Worm (Caenorhabditis elegans) whole organism, late embryonic: Measurements from ENCODE around the gene clec-191.

Source experiments
- C08G9.2 ChIP-seq: sonication (generic microtip); optimal IDR thresholded peaks from 2 replicates; lab custom pipeline; 2016; ENCODE audit warnings: mild to moderate bottlenecking, missing genetic modification characterization, moderate library complexity, missing compliant biosample characterization
- C38D4.7 ChIP-seq: fragments of 200-800 bp; sonication (Bioruptor generic); optimal IDR thresholded peaks from 2 replicates; lab custom pipeline; 2018; ENCODE audit warnings: mild to moderate bottlenecking, missing genetic modification characterization, moderate library complexity, missing compliant biosample characterization
- F13H6.1 ChIP-seq: sonication (generic microtip); optimal IDR thresholded peaks from 2 replicates; lab custom pipeline; 2016; ENCODE audit warnings: missing genetic modification characterization, missing compliant biosample characterization
- K02D7.2 ChIP-seq: sonication (generic microtip); optimal IDR thresholded peaks from 2 replicates; lab custom pipeline; 2017; ENCODE audit warnings: mild to moderate bottlenecking, missing genetic modification characterization, missing compliant biosample characterization
- K09A11.1 ChIP-seq: sonication (generic microtip); optimal IDR thresholded peaks from 2 replicates; lab custom pipeline; 2017; ENCODE audit warnings: antibody characterized with exemption, mild to moderate bottlenecking, missing genetic modification characterization, missing compliant biosample characterization; ENCODE audit not compliant: insufficient read depth
- T23F11.4 ChIP-seq: fragments of 200-800 bp; sonication (Bioruptor generic); optimal IDR thresholded peaks from 2 replicates; lab custom pipeline; 2018; ENCODE audit warnings: mild to moderate bottlenecking, missing genetic modification characterization, missing compliant biosample characterization
- ahr-1 ChIP-seq: sonication (generic microtip); optimal IDR thresholded peaks from 2 replicates; lab custom pipeline; 2016; ENCODE audit warnings: missing genetic modification characterization, missing compliant biosample characterization
- ama-1 ChIP-seq: fragments of 150-350 bp; optimal IDR thresholded peaks from 2 replicates; lab custom pipeline; 2014
- ceh-14 ChIP-seq: sonication (generic microtip); optimal IDR thresholded peaks from 2 replicates; lab custom pipeline; 2016; ENCODE audit warnings: missing genotype, missing genetic modification characterization, missing compliant biosample characterization
- ceh-19 ChIP-seq: fragments of 200-800 bp; sonication (Bioruptor generic); optimal IDR thresholded peaks from 2 replicates; lab custom pipeline; 2018; ENCODE audit warnings: mild to moderate bottlenecking, missing genetic modification characterization, missing compliant biosample characterization
- ceh-24 ChIP-seq: sonication (generic microtip); optimal IDR thresholded peaks from 2 replicates; lab custom pipeline; 2016; ENCODE audit warnings: mild to moderate bottlenecking, missing genetic modification characterization, missing compliant biosample characterization
- ceh-30 ChIP-seq: fragments of 150-350 bp; optimal IDR thresholded peaks from 2 replicates; lab custom pipeline; 2014; ENCODE audit warnings: missing biosample characterization, missing genetic modification characterization
- ceh-34 ChIP-seq: sonication (generic microtip); optimal IDR thresholded peaks from 2 replicates; lab custom pipeline; 2016; ENCODE audit warnings: mild to moderate bottlenecking, missing genetic modification characterization, missing compliant biosample characterization
- ceh-48 ChIP-seq: sonication (generic microtip); optimal IDR thresholded peaks from 2 replicates; lab custom pipeline; 2016; ENCODE audit warnings: missing genetic modification characterization, inconsistent platforms, missing compliant biosample characterization
- ceh-6 ChIP-seq: fragments of 200-800 bp; sonication (Bioruptor generic); optimal IDR thresholded peaks from 2 replicates; lab custom pipeline; 2018; ENCODE audit warnings: mild to moderate bottlenecking, missing genetic modification characterization, missing compliant biosample characterization
- che-1 ChIP-seq: sonication (generic microtip); optimal IDR thresholded peaks from 2 replicates; lab custom pipeline; 2016; ENCODE audit warnings: mild to moderate bottlenecking, missing genetic modification characterization, missing compliant biosample characterization
- dmd-4 ChIP-seq: sonication (generic microtip); optimal IDR thresholded peaks from 2 replicates; lab custom pipeline; 2016; ENCODE audit warnings: borderline replicate concordance, missing genetic modification characterization, missing compliant biosample characterization
- dve-1 ChIP-seq: sonication (generic microtip); optimal IDR thresholded peaks from 2 replicates; lab custom pipeline; 2017; ENCODE audit warnings: antibody characterized with exemption, mild to moderate bottlenecking, missing genetic modification characterization, missing compliant biosample characterization
- elt-2 ChIP-seq: sonication (generic microtip); optimal IDR thresholded peaks from 2 replicates; lab custom pipeline; 2016; ENCODE audit warnings: missing genetic modification reagents, missing genetic modification characterization, missing compliant biosample characterization
- elt-4 ChIP-seq: sonication (generic microtip); optimal IDR thresholded peaks from 2 replicates; lab custom pipeline; 2016; ENCODE audit warnings: missing genetic modification characterization, missing compliant biosample characterization
- ets-4 ChIP-seq: sonication (generic microtip); optimal IDR thresholded peaks from 2 replicates; lab custom pipeline; 2016; ENCODE audit warnings: missing genetic modification characterization, missing compliant biosample characterization
- eyg-1 ChIP-seq: sonication (generic microtip); optimal IDR thresholded peaks from 2 replicates; lab custom pipeline; 2016; ENCODE audit warnings: missing genotype, missing genetic modification characterization, missing compliant biosample characterization
- fax-1 ChIP-seq: sonication (generic microtip); optimal IDR thresholded peaks from 2 replicates; lab custom pipeline; 2016; ENCODE audit warnings: missing genotype, missing genetic modification characterization, missing compliant biosample characterization
- hlh-15 ChIP-seq: sonication (generic microtip); optimal IDR thresholded peaks from 2 replicates; lab custom pipeline; 2016; ENCODE audit warnings: missing genetic modification characterization, missing compliant biosample characterization
- hlh-30 ChIP-seq: sonication (generic microtip); optimal IDR thresholded peaks from 2 replicates; lab custom pipeline; 2017; ENCODE audit warnings: antibody characterized with exemption, missing genetic modification characterization, missing compliant biosample characterization; ENCODE audit not compliant: insufficient read depth
- hlh-6 ChIP-seq: sonication (generic microtip); optimal IDR thresholded peaks from 2 replicates; lab custom pipeline; 2016; ENCODE audit warnings: missing genotype, missing genetic modification characterization, missing compliant biosample characterization
- hlh-8 ChIP-seq: sonication (generic microtip); optimal IDR thresholded peaks from 2 replicates; lab custom pipeline; 2016; ENCODE audit warnings: missing genotype, missing genetic modification characterization, missing compliant biosample characterization
- lin-11 ChIP-seq: fragments of 200-800 bp; sonication (Bioruptor generic); optimal IDR thresholded peaks from 2 replicates; lab custom pipeline; 2018; ENCODE audit warnings: mild to moderate bottlenecking, missing genetic modification characterization, missing compliant biosample characterization
- npax-4 ChIP-seq: sonication (generic microtip); optimal IDR thresholded peaks from 2 replicates; lab custom pipeline; 2016; ENCODE audit warnings: missing genetic modification characterization, missing compliant biosample characterization
- pag-3 ChIP-seq: sonication (generic microtip); optimal IDR thresholded peaks from 2 replicates; lab custom pipeline; 2016; ENCODE audit warnings: missing compliant biosample characterization, missing genetic modification characterization, borderline replicate concordance
- pros-1 ChIP-seq: fragments of 150-350 bp; optimal IDR thresholded peaks from 2 replicates; lab custom pipeline; 2014; ENCODE audit warnings: missing biosample characterization, missing genetic modification reagents, missing genetic modification characterization
- rnt-1 ChIP-seq: sonication (generic microtip); optimal IDR thresholded peaks from 2 replicates; lab custom pipeline; 2016; ENCODE audit warnings: missing genetic modification characterization, missing compliant biosample characterization
- sox-2 ChIP-seq: fragments of 200-800 bp; sonication (Bioruptor generic); IDR thresholded peaks from 2 replicates; pipeline ENCODE4 v1.3.6; 2022; ENCODE audit warnings: missing genetic modification reagents, missing genetic modification characterization, missing compliant biosample characterization
- sox-4 ChIP-seq: sonication (generic microtip); optimal IDR thresholded peaks from 2 replicates; lab custom pipeline; 2017; ENCODE audit warnings: mild to moderate bottlenecking, missing genetic modification characterization, inconsistent platforms, missing compliant biosample characterization
- tbx-2 ChIP-seq: sonication (generic microtip); optimal IDR thresholded peaks from 2 replicates; lab custom pipeline; 2016; ENCODE audit warnings: missing genetic modification characterization, missing compliant biosample characterization
- ttx-3 ChIP-seq: sonication (generic microtip); optimal IDR thresholded peaks from 2 replicates; lab custom pipeline; 2016; ENCODE audit warnings: missing genetic modification reagents, missing genetic modification characterization, missing compliant biosample characterization
- unc-55 ChIP-seq: sonication (generic microtip); optimal IDR thresholded peaks from 2 replicates; lab custom pipeline; 2017; ENCODE audit warnings: missing biosample characterization, missing genetic modification reagents, missing genetic modification characterization
- unc-86 ChIP-seq: sonication (generic microtip); optimal IDR thresholded peaks from 2 replicates; lab custom pipeline; 2016; ENCODE audit warnings: missing genetic modification characterization, missing compliant biosample characterization

clec-191 gene

DNA sequence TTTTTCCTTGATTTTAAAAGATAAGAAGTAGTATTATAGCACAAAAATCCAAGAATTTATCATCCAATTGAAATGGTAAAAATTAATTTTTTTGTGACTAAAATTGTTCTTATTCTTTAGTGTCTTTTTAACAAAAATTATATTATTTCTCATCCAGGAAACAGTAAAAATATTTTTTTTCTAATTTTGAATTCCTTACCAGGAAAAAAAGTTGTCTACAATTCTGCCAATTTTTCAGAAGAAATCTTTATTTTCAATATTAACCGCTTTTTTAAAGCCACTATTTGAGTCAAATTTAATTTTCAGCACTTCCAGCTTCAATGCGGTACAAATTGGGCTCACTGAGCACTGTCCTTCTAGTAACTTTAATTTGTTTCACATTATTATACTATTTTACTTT, 9.6 kb downstream of the clec-191 start, which contains the start of gene F38C2.4:
Gene F38C2.4, plus strand, starts transcription at position 301 of the 400 bp plus-strand sequence.
- TF ChIP-seq elt-4 = no peak
- no peak for TF ChIP-seq ceh-24
- TF ChIP-seq ahr-1 (tag; lab: Kevin White, UChicago) = no peak
- TF ChIP-seq ceh-30 (tag; lab: Kevin White, UChicago) = no peak
- TF ChIP-seq T23F11.4 (GFP tag; lab: Kevin White, UChicago) = no peak
- no peak for TF ChIP-seq pag-3 (tag; lab: Kevin White, UChicago)
- no peak for TF ChIP-seq npax-4 (tag; lab: Kevin White, UChicago)
- TF ChIP-seq tbx-2 (tag; lab: Kevin White, UChicago) = no peak
- no peak for TF ChIP-seq hlh-15 (tag; lab: Kevin White, UChicago)
- TF ChIP-seq ceh-6 (GFP tag; lab: Kevin White, UChicago) = no peak
- no peak for TF ChIP-seq K09A11.1 (tag; lab: Kevin White, UChicago)
- TF ChIP-seq ceh-34 = no peak
- no peak for TF ChIP-seq dmd-4 (tag; lab: Kevin White, UChicago)
- no peak for TF ChIP-seq unc-55
- no peak for TF ChIP-seq hlh-8
- TF ChIP-seq ets-4 = no peak
- TF ChIP-seq che-1 (tag; lab: Kevin White, UChicago) = no peak

- TF ChIP-seq ceh-14 (tag; lab: Kevin White, UChicago) (no peak), hlh-6 (tag; lab: Kevin White, UChicago) (no peak), che-1 (tag; lab: Kevin White, UChicago) (no peak), pros-1 (no peak), ets-4 (no peak), ceh-48 (tag; lab: Kevin White, UChicago) (no peak), eyg-1 (no peak), ceh-19 (GFP tag; lab: Kevin White, UChicago) (no peak), C38D4.7 (GFP tag; lab: Kevin White, UChicago) (no peak), dve-1 (no peak), rnt-1 (tag; lab: Kevin White, UChicago) (no peak), ttx-3 (no peak), F13H6.1 (tag; lab: Kevin White, UChicago) (no peak), ceh-24 (no peak), elt-2 (no peak)
- TF ChIP-seq, all 69 proteins: peak for 0
Observed at ce11 chrIV:16257330-16257729, 23.2 kb downstream of the clec-191 start, which contains the start of gene hlh-31. Gene hlh-31, plus strand, starts transcription at chrIV:16257630.

- TF ChIP-seq ets-4 = no peak
- TF ChIP-seq npax-4 (tag; lab: Kevin White, UChicago) = no peak
- TF ChIP-seq elt-2 = no peak
- TF ChIP-seq unc-86 (tag; lab: Kevin White, UChicago) = no peak
- TF ChIP-seq ama-1 (lab: Kevin White, UChicago) = no peak
- no peak for TF ChIP-seq hlh-8
- no peak for TF ChIP-seq ceh-19 (GFP tag; lab: Kevin White, UChicago)
- TF ChIP-seq K02D7.2 (tag; lab: Kevin White, UChicago) = no peak
Observed at ce11 chrIV:16254464-16254863, 26.1 kb downstream of the clec-191 start, which contains the start of gene hlh-17. Gene hlh-17, plus strand, starts transcription at chrIV:16254764.

- TF ChIP-seq ceh-19 (GFP tag; lab: Kevin White, UChicago) = no peak
- TF ChIP-seq sox-2 (GFP tag; lab: Robert Waterston, UW) = no peak
- no peak for TF ChIP-seq hlh-30 (tag; lab: Kevin White, UChicago)
- TF ChIP-seq ceh-34 = no peak
- TF ChIP-seq lin-11 (tag; lab: Kevin White, UChicago) = no peak
- no peak for TF ChIP-seq fax-1 (tag; lab: Kevin White, UChicago)
- TF ChIP-seq C08G9.2 (tag; lab: Kevin White, UChicago) = no peak
- no peak for TF ChIP-seq dve-1
- TF ChIP-seq sox-4 = no peak
Observed at ce11 chrIV:16247131-16247530, 33.4 kb downstream of the clec-191 start, which contains the start of gene F38C2.1. Gene F38C2.1, plus strand, starts transcription at chrIV:16247431.
